Fruit fly (Drosophila melanogaster) whole organism, embryonic: ENCODE data around the gene CG12990.

Source experiments
- Ada2b ChIP-seq: fragments of 200-800 bp; sonication (Bioruptor generic); IDR thresholded peaks from 2 replicates; pipeline ENCODE4 v1.3.6; 2022; ENCODE audit warnings: missing biosample characterization, missing genetic modification characterization
- B-H1 ChIP-seq: fragments of 200-800 bp; sonication (Bioruptor generic); IDR thresholded peaks from 3 replicates; pipeline ENCODE4 v1.3.6; 2022; ENCODE audit warnings: missing biosample characterization, missing genetic modification characterization
- Bdp1 ChIP-seq: fragments of 200-800 bp; sonication (Bioruptor generic); optimal IDR thresholded peaks from 3 replicates; lab custom pipeline; 2016; ENCODE audit warnings: missing biosample characterization, missing genetic modification characterization
- CG10274 ChIP-seq: fragments of 200-800 bp; sonication (Bioruptor generic); optimal IDR thresholded peaks from 3 replicates; lab custom pipeline; 2017; ENCODE audit warnings: missing biosample characterization, mild to moderate bottlenecking, missing genetic modification characterization
- CG11247 ChIP-seq: fragments of 200-800 bp; sonication (Bioruptor generic); IDR thresholded peaks from 2 replicates; pipeline ENCODE4 v1.3.6; 2022; ENCODE audit warnings: missing biosample characterization, missing genetic modification characterization
- CG11696 ChIP-seq: fragments of 200-800 bp; sonication (Bioruptor generic); IDR thresholded peaks from 2 replicates; pipeline ENCODE4 v1.3.6; 2022; ENCODE audit warnings: missing biosample characterization, missing genetic modification characterization
- CG13894 ChIP-seq: fragments of 200-800 bp; sonication (Bioruptor generic); optimal IDR thresholded peaks from 3 replicates; lab custom pipeline; 2018; ENCODE audit warnings: missing biosample characterization, mild to moderate bottlenecking, missing genetic modification characterization, moderate library complexity
- CG15073 ChIP-seq: fragments of 200-800 bp; sonication (Bioruptor generic); optimal IDR thresholded peaks from 2 replicates; lab custom pipeline; 2016; ENCODE audit warnings: missing biosample characterization, missing genetic modification characterization
- CG1529 ChIP-seq: fragments of 200-800 bp; sonication (Bioruptor generic); optimal IDR thresholded peaks from 3 replicates; lab custom pipeline; 2018; ENCODE audit warnings: missing biosample characterization, missing genetic modification characterization
- CG18011 ChIP-seq: fragments of 200-800 bp; sonication (Bioruptor generic); optimal IDR thresholded peaks from 2 replicates; lab custom pipeline; 2017; ENCODE audit warnings: missing biosample characterization, missing genetic modification characterization, mild to moderate bottlenecking, moderate library complexity, missing genotype
- CG31365 ChIP-seq: fragments of 200-800 bp; sonication (Bioruptor generic); optimal IDR thresholded peaks from 2 replicates; lab custom pipeline; 2018; ENCODE audit warnings: missing biosample characterization, mild to moderate bottlenecking, missing genetic modification characterization
- CG32532 ChIP-seq: fragments of 200-800 bp; sonication (Bioruptor generic); IDR thresholded peaks from 2 replicates; pipeline ENCODE4 v1.3.6; 2022; ENCODE audit warnings: missing biosample characterization, missing genetic modification characterization
- CG33213 ChIP-seq: fragments of 200-800 bp; sonication (Bioruptor generic); optimal IDR thresholded peaks from 3 replicates; lab custom pipeline; 2016; ENCODE audit warnings: missing biosample characterization, missing genetic modification characterization
- CG34224 ChIP-seq: fragments of 200-800 bp; sonication (Bioruptor generic); IDR thresholded peaks from 3 replicates; pipeline ENCODE4 v1.3.6; 2022; ENCODE audit warnings: missing biosample characterization, missing genetic modification characterization; ENCODE audit not compliant: partially characterized antibody
- CG43689 ChIP-seq: fragments of 200-800 bp; sonication (Bioruptor generic); IDR thresholded peaks from 2 replicates; pipeline ENCODE4 v1.3.6; 2022; ENCODE audit warnings: missing biosample characterization, missing genetic modification characterization
- CG4707 ChIP-seq: fragments of 200-800 bp; sonication (Bioruptor generic); optimal IDR thresholded peaks from 2 replicates; lab custom pipeline; 2018; ENCODE audit warnings: missing biosample characterization, mild to moderate bottlenecking, missing genetic modification characterization, moderate library complexity
- CG6175 ChIP-seq: fragments of 200-800 bp; sonication (Bioruptor generic); IDR thresholded peaks from 3 replicates; pipeline ENCODE4 v1.3.6; 2022; ENCODE audit warnings: missing biosample characterization, missing genetic modification characterization
- CG6272 ChIP-seq: fragments of 200-800 bp; sonication (Bioruptor generic); IDR thresholded peaks from 2 replicates; pipeline ENCODE4 v1.3.6; 2022; ENCODE audit warnings: missing biosample characterization, missing genetic modification characterization
- CG6791 ChIP-seq: fragments of 200-800 bp; sonication (Bioruptor generic); IDR thresholded peaks from 3 replicates; pipeline ENCODE4 v1.3.6; 2022; ENCODE audit warnings: missing biosample characterization, missing genetic modification characterization; ENCODE audit not compliant: partially characterized antibody
- CG7271 ChIP-seq: fragments of 200-800 bp; sonication (Bioruptor generic); optimal IDR thresholded peaks from 2 replicates; lab custom pipeline; 2018; ENCODE audit warnings: missing biosample characterization, mild to moderate bottlenecking, missing genetic modification characterization, moderate library complexity
- CG7357 ChIP-seq: fragments of 200-800 bp; sonication (Bioruptor generic); IDR thresholded peaks from 3 replicates; pipeline ENCODE4 v1.3.6; 2022; ENCODE audit warnings: missing biosample characterization, missing genetic modification characterization
- CG8281 ChIP-seq: fragments of 200-800 bp; sonication (Bioruptor generic); optimal IDR thresholded peaks from 2 replicates; lab custom pipeline; 2018; ENCODE audit warnings: missing biosample characterization, mild to moderate bottlenecking, missing genetic modification characterization, moderate library complexity
- CHES-1-like ChIP-seq: fragments of 200-800 bp; sonication (Bioruptor generic); optimal IDR thresholded peaks from 2 replicates; lab custom pipeline; 2016; ENCODE audit warnings: missing biosample characterization, missing genetic modification characterization
- Chrac-16 ChIP-seq: fragments of 200-800 bp; sonication (Bioruptor generic); optimal IDR thresholded peaks from 3 replicates; lab custom pipeline; 2016; ENCODE audit warnings: missing biosample characterization, missing genetic modification characterization
- Doc2 ChIP-seq: fragments of 200-800 bp; sonication (Bioruptor generic); IDR thresholded peaks from 2 replicates; pipeline ENCODE4 v1.3.6; 2022; ENCODE audit warnings: missing biosample characterization, missing genetic modification characterization
- HLHmδ ChIP-seq: fragments of 200-800 bp; sonication (Bioruptor generic); optimal IDR thresholded peaks from 2 replicates; lab custom pipeline; 2018; ENCODE audit warnings: missing biosample characterization, mild to moderate bottlenecking, missing genetic modification characterization, moderate library complexity
- Hr78 ChIP-seq, 2 experiments: fragments of 200-800 bp in 1 of 2; fragments of >200 bp in 1 of 2; sonication (Bioruptor generic) in 1 of 2; optimal IDR thresholded peaks; 2 replicates each; lab custom pipeline; 2017 to 2019; ENCODE audit warnings: missing biosample characterization in 2 of 2, missing genetic modification characterization in 2 of 2, mild to moderate bottlenecking in 1 of 2, moderate library complexity in 1 of 2
- Lpt ChIP-seq: fragments of >200 bp; optimal IDR thresholded peaks from 2 replicates; lab custom pipeline; 2018; ENCODE audit warnings: missing biosample characterization, missing genetic modification characterization
- MTF-1 ChIP-seq: fragments of 200-800 bp; sonication (Bioruptor generic); optimal IDR thresholded peaks from 2 replicates; lab custom pipeline; 2018; ENCODE audit warnings: missing biosample characterization, mild to moderate bottlenecking, missing genetic modification characterization, borderline replicate concordance
- YL-1 ChIP-seq: fragments of 200-800 bp; sonication (Bioruptor generic); optimal IDR thresholded peaks from 3 replicates; lab custom pipeline; 2017; ENCODE audit warnings: missing biosample characterization, mild to moderate bottlenecking, missing genetic modification characterization
- bbx ChIP-seq: fragments of 200-800 bp; sonication (Bioruptor generic); IDR thresholded peaks from 2 replicates; pipeline ENCODE4 v1.3.6; 2022; ENCODE audit warnings: missing biosample characterization, missing genetic modification characterization; ENCODE audit not compliant: partially characterized antibody
- crp ChIP-seq, 2 experiments: fragments of 200-800 bp; sonication (Bioruptor generic); optimal IDR thresholded peaks; 2 replicates in 1 of 2; 3 replicates in 1 of 2; lab custom pipeline; 2017; ENCODE audit warnings: missing biosample characterization in 2 of 2, missing genetic modification characterization in 2 of 2, mild to moderate bottlenecking in 1 of 2, moderate library complexity in 1 of 2
- da ChIP-seq: fragments of 200-800 bp; sonication (Bioruptor generic); optimal IDR thresholded peaks from 2 replicates; lab custom pipeline; 2016; ENCODE audit warnings: missing biosample characterization, missing genetic modification characterization
- dan ChIP-seq: fragments of 200-800 bp; sonication (Bioruptor generic); IDR thresholded peaks from 2 replicates; pipeline ENCODE4 v1.3.6; 2022; ENCODE audit warnings: missing biosample characterization, missing genetic modification characterization
- dm ChIP-seq: fragments of 200-800 bp; sonication (Bioruptor generic); optimal IDR thresholded peaks from 3 replicates; lab custom pipeline; 2016; ENCODE audit warnings: missing biosample characterization, missing genetic modification characterization
- fd102C ChIP-seq: fragments of 200-800 bp; sonication (Bioruptor generic); optimal IDR thresholded peaks from 2 replicates; lab custom pipeline; 2018; ENCODE audit warnings: missing biosample characterization, mild to moderate bottlenecking, missing genetic modification characterization, moderate library complexity
- fd96Cb ChIP-seq: fragments of 200-800 bp; sonication (Bioruptor generic); optimal IDR thresholded peaks from 2 replicates; lab custom pipeline; 2018; ENCODE audit warnings: missing biosample characterization, mild to moderate bottlenecking, missing genetic modification characterization, moderate library complexity
- gfzf ChIP-seq: fragments of 200-800 bp; sonication (Bioruptor generic); optimal IDR thresholded peaks from 2 replicates; lab custom pipeline; 2016; ENCODE audit warnings: missing biosample characterization, mild to moderate bottlenecking, missing genetic modification characterization, moderate library complexity
- h ChIP-seq: fragments of >200 bp; optimal IDR thresholded peaks from 2 replicates; lab custom pipeline; 2017
- inv ChIP-seq: fragments of 200-800 bp; sonication (Bioruptor generic); IDR thresholded peaks from 2 replicates; pipeline ENCODE4 v1.3.6; 2022; ENCODE audit warnings: missing biosample characterization, missing genetic modification characterization; ENCODE audit not compliant: partially characterized antibody
- ken ChIP-seq: fragments of 200-800 bp; sonication (Bioruptor generic); IDR thresholded peaks from 3 replicates; pipeline ENCODE4 v1.3.6; 2022; ENCODE audit warnings: missing biosample characterization, missing genetic modification characterization
- lbe ChIP-seq: fragments of 200-800 bp; sonication (Bioruptor generic); optimal IDR thresholded peaks from 2 replicates; lab custom pipeline; 2016; ENCODE audit warnings: missing biosample characterization, mild to moderate bottlenecking, missing genetic modification characterization
- lola ChIP-seq, 3 experiments: fragments of >200 bp in 2 of 3; fragments of 200-800 bp in 1 of 3; sonication (Bioruptor generic) in 1 of 3; optimal IDR thresholded peaks; 2 replicates each; lab custom pipeline; 2017 to 2019; ENCODE audit warnings: missing biosample characterization in 3 of 3, missing genetic modification characterization in 3 of 3, mild to moderate bottlenecking in 1 of 3, moderate library complexity in 1 of 3
- psq ChIP-seq: fragments of 200-800 bp; sonication (Bioruptor generic); optimal IDR thresholded peaks from 2 replicates; lab custom pipeline; 2017; ENCODE audit warnings: missing biosample characterization, missing genetic modification characterization
- sd ChIP-seq: fragments of 200-800 bp; sonication (Bioruptor generic); optimal IDR thresholded peaks from 3 replicates; lab custom pipeline; 2018; ENCODE audit warnings: missing biosample characterization, mild to moderate bottlenecking, missing genetic modification characterization, moderate library complexity
- sqz ChIP-seq: fragments of 200-800 bp; sonication (Bioruptor generic); optimal IDR thresholded peaks from 3 replicates; lab custom pipeline; 2018; ENCODE audit warnings: missing biosample characterization, mild to moderate bottlenecking, missing genetic modification characterization
- sr ChIP-seq: fragments of 200-800 bp; sonication (Bioruptor generic); IDR thresholded peaks from 3 replicates; pipeline ENCODE4 v1.3.6; 2022; ENCODE audit warnings: missing biosample characterization, missing genetic modification characterization
- toy ChIP-seq: fragments of 200-800 bp; sonication (Bioruptor generic); IDR thresholded peaks from 2 replicates; pipeline ENCODE4 v1.3.6; 2022; ENCODE audit warnings: missing biosample characterization, missing genetic modification characterization
- unc-4 ChIP-seq: fragments of 200-800 bp; sonication (Bioruptor generic); IDR thresholded peaks from 2 replicates; pipeline ENCODE4 v1.3.6; 2022; ENCODE audit warnings: missing biosample characterization, missing genetic modification characterization; ENCODE audit not compliant: partially characterized antibody

The CG12990 gene

dm6 chrX:17631996-17632612 is 39.6 kb downstream of the CG12990 start, which contains the start of the genes corolla and ND-24 (continued):
- TF ChIP-seq CHES-1-like (GFP tag; lab: Kevin White, UChicago) (peak; percentile 84), CG31365 (no peak), ken (peak; percentile 82), fd96Cb (tag; lab: Kevin White, UChicago) (peak; percentile 74), bbx (peak; percentile 81), lbe (peak; percentile 63), CG18011 (GFP tag; lab: Kevin White, UChicago) (peak; percentile 70), psq (peak; percentile 55), B-H1 (GFP tag; lab: Robert Waterston, UW) (peak; percentile 82), lola (GFP tag; optimal IDR thresholded peaks at IDR 0.05; lab: Kevin White, UChicago) (peak in 1 of 3 experiments; percentile 75), fd102C (peak; percentile 4), Hr78 (GFP tag; optimal IDR thresholded peaks at IDR 0.05; lab: Kevin White, UChicago) (no peak), toy (peak; percentile 66; the same call in 1 of the 2 replicates), CG11247 (GFP tag; lab: Robert Waterston, UW) (peak; percentile 87), CG4707 (GFP tag; lab: Kevin White, UChicago) (no peak), Ada2b (GFP tag; lab: Robert Waterston, UW) (peak; percentile 82), unc-4 (peak; percentile 92), MTF-1 (GFP tag; lab: Kevin White, UChicago) (no peak), crp (GFP tag; optimal IDR thresholded peaks at IDR 0.05; lab: Kevin White, UChicago) (peak; percentile 72 to 93), CG43689 (GFP tag; lab: Robert Waterston, UW) (peak; percentile 59), CG13894 (tag; lab: Kevin White, UChicago) (peak; percentile 85), Doc2 (GFP tag; lab: Robert Waterston, UW) (no peak), sd (tag; lab: Kevin White, UChicago) (no peak), h (lab: Kevin White, UChicago) (no peak), YL-1 (peak; percentile 17), CG6791 (GFP tag; lab: Robert Waterston, UW) (peak; percentile 81), CG15073 (GFP tag; lab: Kevin White, UChicago) (no peak), CG7357 (GFP tag; lab: Robert Waterston, UW) (peak; percentile 61; the same call in 1 of the 3 replicates), CG6175 (peak; percentile 40; the same call in 1 of the 3 replicates), CG33213 (GFP tag; lab: Kevin White, UChicago) (peak; percentile 79), dm (GFP tag; lab: Kevin White, UChicago) (peak; percentile 64), inv (peak; percentile 88), CG11696 (peak; percentile 57; the same call in 1 of the 2 replicates), CG34224 (GFP tag; lab: Robert Waterston, UW) (peak; percentile 90), CG6272 (peak; percentile 91), CG10274 (GFP tag; lab: Kevin White, UChicago) (no peak), CG8281 (tag; lab: Kevin White, UChicago) (no peak), dan (peak; percentile 46; the same call in 1 of the 2 replicates), sr (GFP tag; lab: Robert Waterston, UW) (no peak), Lpt (no peak), Bdp1 (GFP tag; lab: Kevin White, UChicago) (peak; percentile 71), sqz (GFP tag; lab: Kevin White, UChicago) (peak; percentile 96), gfzf (GFP tag; lab: Kevin White, UChicago) (peak; percentile 45), CG32532 (GFP tag; lab: Robert Waterston, UW) (peak; percentile 91), Chrac-16 (peak; percentile 85), CG1529 (GFP tag; lab: Kevin White, UChicago) (peak; percentile 52), HLHmδ (GFP tag; lab: Kevin White, UChicago) (no peak), da (GFP tag; lab: Kevin White, UChicago) (peak; percentile 48), CG7271 (peak; percentile 49)
